Worm (Caenorhabditis elegans) whole organism, L3 larva: ENCODE data around the gene F14H3.4.

Source experiments
- R02D3.7 ChIP-seq: fragments of 150-350 bp; optimal IDR thresholded peaks from 2 replicates; lab custom pipeline; 2014; ENCODE audit warnings: missing biosample characterization, missing genetic modification characterization
- ama-1 ChIP-seq: fragments of 150-350 bp; optimal IDR thresholded peaks from 2 replicates; lab custom pipeline; 2018
- ceh-82 ChIP-seq: fragments of 150-350 bp; optimal IDR thresholded peaks from 2 replicates; lab custom pipeline; 2014; ENCODE audit warnings: missing biosample characterization, missing genetic modification characterization
- ceh-9 ChIP-seq: sonication (generic microtip); optimal IDR thresholded peaks from 2 replicates; lab custom pipeline; 2018; ENCODE audit warnings: missing biosample characterization, missing genetic modification characterization
- daf-12 ChIP-seq: fragments of 150-350 bp; optimal IDR thresholded peaks from 2 replicates; lab custom pipeline; 2014; ENCODE audit warnings: missing biosample characterization, missing genetic modification reagents, missing genetic modification characterization
- egl-27 ChIP-seq: sonication (generic microtip); optimal IDR thresholded peaks from 4 replicates; lab custom pipeline; 2017; ENCODE audit warnings: missing biosample characterization, missing genetic modification reagents, missing genetic modification characterization
- egl-5 ChIP-seq: fragments of 150-350 bp; optimal IDR thresholded peaks from 2 replicates; lab custom pipeline; 2017; ENCODE audit warnings: missing biosample characterization, missing genetic modification reagents, missing genetic modification characterization, inconsistent platforms
- elt-1 ChIP-seq: fragments of 150-350 bp; optimal IDR thresholded peaks from 2 replicates; lab custom pipeline; 2014; ENCODE audit warnings: missing biosample characterization, missing genetic modification characterization
- elt-2 ChIP-seq: sonication (generic microtip); optimal IDR thresholded peaks from 2 replicates; lab custom pipeline; 2016; ENCODE audit warnings: missing genetic modification reagents, mild to moderate bottlenecking, missing genetic modification characterization, missing compliant biosample characterization
- elt-3 ChIP-seq, 3 experiments: fragments of 150-350 bp in 1 of 3; sonication (generic microtip) in 2 of 3; optimal IDR thresholded peaks; 2 replicates in 2 of 3; 4 replicates in 1 of 3; lab custom pipeline; 2014 to 2017; ENCODE audit warnings: missing biosample characterization in 3 of 3, missing genetic modification characterization in 3 of 3
- fkh-10 ChIP-seq: sonication (generic microtip); optimal IDR thresholded peaks from 2 replicates; lab custom pipeline; 2017; ENCODE audit warnings: missing biosample characterization, missing genetic modification reagents, missing genetic modification characterization
- fos-1 ChIP-seq: fragments of 150-350 bp; optimal IDR thresholded peaks from 2 replicates; lab custom pipeline; 2014; ENCODE audit warnings: missing biosample characterization, missing genetic modification characterization
- hmg-11 ChIP-seq: sonication (generic microtip); optimal IDR thresholded peaks from 2 replicates; lab custom pipeline; 2016; ENCODE audit warnings: missing genetic modification characterization, missing compliant biosample characterization
- jun-1 ChIP-seq: fragments of 150-350 bp; optimal IDR thresholded peaks from 2 replicates; lab custom pipeline; 2014; ENCODE audit warnings: missing biosample characterization, missing genetic modification reagents, missing genetic modification characterization
- mdl-1 ChIP-seq: fragments of 150-350 bp; optimal IDR thresholded peaks from 2 replicates; lab custom pipeline; 2014; ENCODE audit warnings: missing biosample characterization, missing genetic modification characterization
- mml-1 ChIP-seq: fragments of 150-350 bp; sonication (generic microtip); optimal IDR thresholded peaks from 3 replicates; lab custom pipeline; 2014; ENCODE audit warnings: missing biosample characterization, missing genetic modification characterization
- nfya-1 ChIP-seq: sonication (generic microtip); optimal IDR thresholded peaks from 2 replicates; lab custom pipeline; 2017; ENCODE audit warnings: missing genetic modification characterization, mild to moderate bottlenecking, missing compliant biosample characterization, antibody characterized with exemption, moderate library complexity; ENCODE audit not compliant: insufficient read depth
- nhr-11 ChIP-seq: fragments of 150-350 bp; optimal IDR thresholded peaks from 2 replicates; lab custom pipeline; 2014; ENCODE audit warnings: missing biosample characterization, missing genetic modification characterization
- nhr-12 ChIP-seq: fragments of 150-350 bp; optimal IDR thresholded peaks from 2 replicates; lab custom pipeline; 2014; ENCODE audit warnings: missing biosample characterization, missing genetic modification characterization
- nhr-23 ChIP-seq: fragments of 150-350 bp; optimal IDR thresholded peaks from 2 replicates; lab custom pipeline; 2014; ENCODE audit warnings: missing biosample characterization, missing genetic modification reagents, missing genetic modification characterization
- nhr-25 ChIP-seq: sonication (generic microtip); optimal IDR thresholded peaks from 2 replicates; lab custom pipeline; 2017; ENCODE audit warnings: missing biosample characterization, missing genetic modification characterization
- nhr-28 ChIP-seq: fragments of 150-350 bp; optimal IDR thresholded peaks from 2 replicates; lab custom pipeline; 2014; ENCODE audit warnings: missing biosample characterization, missing genetic modification characterization
- nhr-67 ChIP-seq: fragments of 150-350 bp; optimal IDR thresholded peaks from 2 replicates; lab custom pipeline; 2014; ENCODE audit warnings: missing biosample characterization, missing genetic modification characterization
- nhr-76 ChIP-seq: fragments of 150-350 bp; sonication (generic microtip); optimal IDR thresholded peaks from 5 replicates; lab custom pipeline; 2014; ENCODE audit warnings: missing biosample characterization, missing genetic modification characterization
- nhr-77 ChIP-seq: fragments of 150-350 bp; optimal IDR thresholded peaks from 2 replicates; lab custom pipeline; 2014; ENCODE audit warnings: missing biosample characterization, missing genetic modification characterization
- pha-4 ChIP-seq: fragments of 150-350 bp; optimal IDR thresholded peaks from 2 replicates; lab custom pipeline; 2014; ENCODE audit warnings: missing biosample characterization, missing genetic modification reagents, missing genetic modification characterization
- pqm-1 ChIP-seq: fragments of 150-350 bp; optimal IDR thresholded peaks from 2 replicates; lab custom pipeline; 2017; ENCODE audit warnings: missing biosample characterization, missing genetic modification characterization, inconsistent platforms
- sea-2 ChIP-seq: fragments of 150-350 bp; sonication (generic microtip); optimal IDR thresholded peaks from 4 replicates; lab custom pipeline; 2014; ENCODE audit warnings: missing biosample characterization, missing genetic modification reagents, missing genetic modification characterization
- snpc-4 ChIP-seq: fragments of 150-350 bp; optimal IDR thresholded peaks from 2 replicates; lab custom pipeline; 2014; ENCODE audit warnings: missing biosample characterization, missing genetic modification characterization
- tbx-2 ChIP-seq: sonication (generic microtip); optimal IDR thresholded peaks from 2 replicates; lab custom pipeline; 2016; ENCODE audit warnings: mild to moderate bottlenecking, missing genetic modification characterization, missing compliant biosample characterization
- unc-62 ChIP-seq: fragments of 150-350 bp; sonication (generic microtip); optimal IDR thresholded peaks from 4 replicates; lab custom pipeline; 2014; ENCODE audit warnings: missing biosample characterization, missing genetic modification reagents, missing genetic modification characterization
- ztf-11 ChIP-seq: fragments of 150-350 bp; optimal IDR thresholded peaks from 2 replicates; lab custom pipeline; 2014; ENCODE audit warnings: missing biosample characterization, missing genetic modification characterization
- ztf-4 ChIP-seq: fragments of 150-350 bp; optimal IDR thresholded peaks from 2 replicates; lab custom pipeline; 2014; ENCODE audit warnings: missing biosample characterization, missing genetic modification characterization

The F14H3.4 gene

ce11 chrV:16080678-16081077 is 25.8 kb upstream of the F14H3.4 start:
- TF ChIP-seq pqm-1 (tag; lab: Kevin White, UChicago) (peak; percentile 68), pha-4 (tag; lab: Kevin White, UChicago) (peak; percentile 44), nhr-11 (tag; lab: Kevin White, UChicago) (no peak), elt-2 (tag; lab: Kevin White, UChicago) (peak; percentile 18)

ce11 chrV:16080039-16080438 is 25.2 kb upstream of the F14H3.4 start:
- peak; percentile 74 for TF ChIP-seq pqm-1 (tag; lab: Kevin White, UChicago)
- TF ChIP-seq ceh-82 (tag; lab: Kevin White, UChicago): no peak
- no peak for TF ChIP-seq ama-1 (lab: Kevin White, UChicago)
- TF ChIP-seq sea-2 (GFP tag; lab: Kevin White, UChicago): no peak
- TF ChIP-seq mdl-1: no peak
- TF ChIP-seq nhr-11 (tag; lab: Kevin White, UChicago): no peak
- TF ChIP-seq ztf-4 (tag; lab: Kevin White, UChicago): no peak
- TF ChIP-seq elt-2 (tag; lab: Kevin White, UChicago): peak; percentile 84
- no peak for TF ChIP-seq nhr-67

ce11 chrV:16075250-16075709 is 20.4 kb upstream of the F14H3.4 start, which contains the start of the genes F14H3.12 and srj-29:
TSS of gene F14H3.12 (minus strand) at chrV:16075323.
TSS of gene srj-29 (plus strand) at chrV:16075659.
- no peak for TF ChIP-seq ceh-9 (tag; lab: Kevin White, UChicago)
- TF ChIP-seq elt-2 (tag; lab: Kevin White, UChicago): peak; percentile 79
- no peak for TF ChIP-seq nhr-25 (tag; lab: Kevin White, UChicago)
- peak; percentile 47 for TF ChIP-seq pqm-1 (tag; lab: Kevin White, UChicago)

ce11 chrV:16073856-16074255 is 19.0 kb upstream of the F14H3.4 start, which contains the start of gene srj-10:
TSS of gene srj-10 (minus strand) at chrV:16073956.
- TF ChIP-seq nhr-67: no peak
- TF ChIP-seq fkh-10 (GFP tag; lab: Kevin White, UChicago): no peak
- no peak for TF ChIP-seq egl-5 (tag; lab: Kevin White, UChicago)
- no peak for TF ChIP-seq elt-1 (tag; lab: Kevin White, UChicago)
- TF ChIP-seq nhr-23 (tag; lab: Kevin White, UChicago): no peak
- no peak for TF ChIP-seq nfya-1 (tag; lab: Kevin White, UChicago)
- no peak for TF ChIP-seq ceh-9 (tag; lab: Kevin White, UChicago)
- TF ChIP-seq tbx-2: no peak

ce11 chrV:16071167-16071566 is 16.3 kb upstream of the F14H3.4 start, which contains the start of gene nhr-176:
TSS of gene nhr-176 (plus strand) at chrV:16071325.
- TF ChIP-seq elt-2 (tag; lab: Kevin White, UChicago) (peak; percentile 55), pqm-1 (tag; lab: Kevin White, UChicago) (peak; percentile 38), nhr-77 (no peak)
- TF ChIP-seq, all 47 proteins: peak for 2

ce11 chrV:16068938-16069337 is 14.1 kb upstream of the F14H3.4 start, which contains the start of gene cyp-35D1:
TSS of gene cyp-35D1 (plus strand) at chrV:16069238.
- no peak for TF ChIP-seq nhr-76
- no peak for TF ChIP-seq elt-2 (tag; lab: Kevin White, UChicago)
- no peak for TF ChIP-seq ztf-11
- TF ChIP-seq pqm-1 (tag; lab: Kevin White, UChicago): no peak
- no peak for TF ChIP-seq nhr-12 (tag; lab: Kevin White, UChicago)
- no peak for TF ChIP-seq nhr-28 (tag; lab: Kevin White, UChicago)

ce11 chrV:16062788-16063187 is 7.9 kb upstream of the F14H3.4 start, which contains the start of gene F14H3.14:
TSS of gene F14H3.14 (minus strand) at chrV:16062888.
- TF ChIP-seq nhr-12 (tag; lab: Kevin White, UChicago) (no peak), elt-2 (tag; lab: Kevin White, UChicago) (no peak), nhr-11 (tag; lab: Kevin White, UChicago) (no peak), R02D3.7 (tag; lab: Kevin White, UChicago) (no peak), ztf-4 (tag; lab: Kevin White, UChicago) (no peak), daf-12 (tag; lab: Kevin White, UChicago) (no peak)

ce11 chrV:16061993-16062392 is 7.1 kb upstream of the F14H3.4 start, which contains the start of gene fbxa-100:
TSS of gene fbxa-100 (minus strand) at chrV:16062093.
- no peak for TF ChIP-seq egl-27 (tag; lab: Kevin White, UChicago)
- TF ChIP-seq elt-2 (tag; lab: Kevin White, UChicago): no peak
- TF ChIP-seq ztf-4 (tag; lab: Kevin White, UChicago): no peak
- TF ChIP-seq ztf-11: no peak
- no peak for TF ChIP-seq mdl-1
- no peak for TF ChIP-seq nhr-11 (tag; lab: Kevin White, UChicago)
- no peak for TF ChIP-seq elt-3 (tag; optimal IDR thresholded peaks at IDR 0.05; lab: Kevin White, UChicago)
- TF ChIP-seq nhr-76: no peak
- no peak for TF ChIP-seq fkh-10 (GFP tag; lab: Kevin White, UChicago)
- TF ChIP-seq jun-1 (tag; lab: Kevin White, UChicago): no peak
- TF ChIP-seq pha-4 (tag; lab: Kevin White, UChicago): no peak
- TF ChIP-seq nhr-25 (tag; lab: Kevin White, UChicago): no peak
- TF ChIP-seq nhr-77: no peak
- TF ChIP-seq ceh-9 (tag; lab: Kevin White, UChicago): no peak
- no peak for TF ChIP-seq snpc-4
- no peak for TF ChIP-seq egl-5 (tag; lab: Kevin White, UChicago)
- TF ChIP-seq fos-1 (tag; lab: Kevin White, UChicago): no peak
- TF ChIP-seq hmg-11 (tag; lab: Kevin White, UChicago): no peak
- no peak for TF ChIP-seq unc-62 (GFP tag; lab: Kevin White, UChicago)
- TF ChIP-seq mml-1 (tag; lab: Kevin White, UChicago): no peak
